Worm (Caenorhabditis elegans) whole organism, L1 larva: ENCODE results near the gene Y70G10A.4.

ENCODE experiments used
- ama-1 ChIP-seq: fragments of 150-350 bp; optimal IDR thresholded peaks from 2 replicates; lab custom pipeline; 2014
- blmp-1 ChIP-seq: fragments of 150-350 bp; optimal IDR thresholded peaks from 2 replicates; lab custom pipeline; 2014; ENCODE audit warnings: missing biosample characterization, missing genetic modification characterization
- fkh-10 ChIP-seq: sonication (generic microtip); optimal IDR thresholded peaks from 2 replicates; lab custom pipeline; 2017; ENCODE audit warnings: missing biosample characterization, missing genetic modification reagents, missing genetic modification characterization
- hlh-4 ChIP-seq: sonication (generic microtip); optimal IDR thresholded peaks from 2 replicates; lab custom pipeline; 2016; ENCODE audit warnings: mild to moderate bottlenecking, missing genetic modification characterization, missing compliant biosample characterization
- lsy-2 ChIP-seq, 2 experiments: fragments of 150-350 bp; optimal IDR thresholded peaks; 2 replicates each; lab custom pipeline; 2014; ENCODE audit warnings: missing biosample characterization in 2 of 2, missing genetic modification characterization in 2 of 2
- mep-1 ChIP-seq: fragments of 150-350 bp; optimal IDR thresholded peaks from 2 replicates; lab custom pipeline; 2014; ENCODE audit warnings: missing biosample characterization, missing genetic modification characterization
- nhr-77 ChIP-seq: fragments of 150-350 bp; optimal IDR thresholded peaks from 2 replicates; lab custom pipeline; 2014; ENCODE audit warnings: missing biosample characterization, missing genetic modification characterization
- pqm-1 ChIP-seq: sonication (generic microtip); optimal IDR thresholded peaks from 3 replicates; lab custom pipeline; 2017; ENCODE audit warnings: missing biosample characterization, missing genetic modification characterization
- rnt-1 ChIP-seq: sonication (generic microtip); optimal IDR thresholded peaks from 2 replicates; lab custom pipeline; 2016; ENCODE audit warnings: mild to moderate bottlenecking, missing genetic modification characterization, moderate library complexity, missing compliant biosample characterization
- skn-1 ChIP-seq: fragments of 150-350 bp; optimal IDR thresholded peaks from 2 replicates; lab custom pipeline; 2014; ENCODE audit warnings: missing biosample characterization, missing genetic modification characterization
- sptf-1 ChIP-seq: fragments of 150-350 bp; optimal IDR thresholded peaks from 2 replicates; lab custom pipeline; 2014; ENCODE audit warnings: missing biosample characterization, missing genetic modification characterization
- swsn-7 ChIP-seq: sonication (generic microtip); optimal IDR thresholded peaks from 2 replicates; lab custom pipeline; 2016; ENCODE audit warnings: missing genetic modification characterization, missing compliant biosample characterization
- unc-62 ChIP-seq: fragments of 150-350 bp; optimal IDR thresholded peaks from 2 replicates; lab custom pipeline; 2014; ENCODE audit warnings: missing biosample characterization, missing genetic modification reagents, missing genetic modification characterization
- xbp-1 ChIP-seq: sonication (generic microtip); optimal IDR thresholded peaks from 2 replicates; lab custom pipeline; 2016; ENCODE audit warnings: missing genetic modification characterization, missing compliant biosample characterization

DNA sequence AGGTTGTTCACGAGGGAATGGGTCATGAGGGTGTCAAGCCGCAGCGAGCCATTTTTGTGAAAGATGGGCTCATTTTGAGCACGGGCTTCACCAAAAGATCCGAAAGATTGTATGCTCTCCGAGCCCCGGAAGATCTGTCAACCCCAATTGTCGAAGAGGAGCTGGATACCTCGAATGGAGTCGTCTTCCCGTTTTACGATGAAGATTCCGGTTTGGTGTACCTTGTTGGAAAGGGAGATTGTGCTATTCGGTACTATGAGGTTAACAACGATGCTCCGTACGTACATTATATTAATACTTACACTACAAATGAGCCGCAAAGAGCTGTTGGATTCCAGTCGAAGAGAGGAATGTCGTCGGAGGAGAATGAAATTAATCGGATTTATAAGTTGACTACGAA, 29.2 kb downstream of the Y70G10A.4 start:
- TF ChIP-seq skn-1 (tag; lab: Kevin White, UChicago) (no peak), unc-62 (GFP tag; lab: Kevin White, UChicago) (no peak), rnt-1 (tag; lab: Kevin White, UChicago) (no peak), ama-1 (lab: Kevin White, UChicago) (no peak), xbp-1 (tag; lab: Kevin White, UChicago) (no peak), mep-1 (no peak), nhr-77 (tag; lab: Kevin White, UChicago) (no peak), fkh-10 (GFP tag; lab: Kevin White, UChicago) (no peak), pqm-1 (tag; lab: Kevin White, UChicago) (no peak), lsy-2 (tag; optimal IDR thresholded peaks at IDR 0.05; lab: Kevin White, UChicago) (no peak), blmp-1 (no peak), sptf-1 (tag; lab: Kevin White, UChicago) (no peak), hlh-4 (no peak), swsn-7 (tag; lab: Kevin White, UChicago) (no peak)
